Fruit fly (Drosophila melanogaster): ENCODE results near the gene Task6.

- no peak for TF ChIP-seq pan (optimal IDR thresholded peaks at IDR 0.05)
- no peak for TF ChIP-seq psq (optimal IDR thresholded peaks at IDR 0.05)
These were observed at the start of gene Task6 for dm6 chr3R:13674492-13675033.

Measured in whole organism.